Worm (Caenorhabditis elegans): ENCODE results near the gene scd-2.
A peak's percentile ranks its signal among the peaks of the same experiment; 100 is the strongest.

scd-2 gene

DNA sequence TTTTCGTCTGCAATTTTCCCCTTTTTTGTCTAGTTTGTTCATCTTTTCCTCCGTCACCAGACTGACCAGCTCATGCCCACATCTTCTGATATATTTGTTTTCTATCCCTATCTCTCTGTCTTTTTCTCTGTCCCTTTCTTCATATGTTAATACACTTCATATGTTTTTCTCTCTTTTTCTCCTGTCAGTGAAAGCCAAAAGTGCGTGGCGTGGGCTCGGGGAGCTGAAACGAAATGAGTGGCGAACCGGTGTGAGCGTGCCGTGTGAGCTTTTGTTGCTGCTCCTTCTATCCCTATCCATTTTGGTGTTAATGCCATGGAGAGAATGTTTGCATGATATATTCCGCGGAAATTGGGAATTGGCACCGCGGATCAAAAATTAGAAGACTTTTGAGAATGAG, 1.2 kb upstream of the scd-2 start (continued):
- TF ChIP-seq egl-13 (tag; optimal IDR thresholded peaks at IDR 0.05) (no peak), unc-30 (tag; optimal IDR thresholded peaks at IDR 0.05) (no peak), lsy-2 (tag; optimal IDR thresholded peaks at IDR 0.05) (peak in 1 of 2 experiments; percentile 2), efl-3 (GFP tag; optimal IDR thresholded peaks at IDR 0.05) (no peak), jun-1 (tag; optimal IDR thresholded peaks at IDR 0.05) (no peak), fkh-8 (tag; optimal IDR thresholded peaks at IDR 0.05) (peak; percentile 67), ceh-82 (tag; optimal IDR thresholded peaks at IDR 0.05) (peak in 1 of 3 experiments; percentile 24), unc-98 (GFP tag; IDR thresholded peaks at IDR 0.05) (no peak), lin-35 (GFP tag; optimal IDR thresholded peaks at IDR 0.05) (no peak), pax-3 (tag; optimal IDR thresholded peaks at IDR 0.05) (no peak), nhr-20 (tag; optimal IDR thresholded peaks at IDR 0.05) (no peak), ceh-90 (tag; optimal IDR thresholded peaks at IDR 0.05) (no peak), snpc-4 (tag; optimal IDR thresholded peaks at IDR 0.05) (no peak), C34B4.2 (tag; optimal IDR thresholded peaks at IDR 0.05) (no peak), ceh-63 (GFP tag; optimal IDR thresholded peaks at IDR 0.05) (no peak), hlh-17 (GFP tag; optimal IDR thresholded peaks at IDR 0.05; ENCODE audit: borderline replicate concordance) (no peak), unc-86 (tag; optimal IDR thresholded peaks at IDR 0.05) (peak; percentile 2), pag-3 (tag; optimal IDR thresholded peaks at IDR 0.05; ENCODE audit: borderline replicate concordance, insufficient read depth) (no peak), nhr-28 (tag; optimal IDR thresholded peaks at IDR 0.05) (no peak), lin-14 (GFP tag; optimal IDR thresholded peaks at IDR 0.05) (peak; percentile 34), fkh-4 (tag; optimal IDR thresholded peaks at IDR 0.05; ENCODE audit: borderline replicate concordance) (no peak), egl-27 (tag; optimal IDR thresholded peaks at IDR 0.05) (no peak), nhr-71 (tag; optimal IDR thresholded peaks at IDR 0.05) (no peak)

ce11 chrV:6645810-6646209, 12.8 kb downstream of the scd-2 start:
- peak; percentile 36 for TF ChIP-seq nhr-47 (tag; optimal IDR thresholded peaks at IDR 0.05)
- TF ChIP-seq ets-5 (GFP tag; IDR thresholded peaks at IDR 0.05), result no peak
- peak; percentile 27 for TF ChIP-seq fkh-8 (tag; optimal IDR thresholded peaks at IDR 0.05)
- TF ChIP-seq nhr-77 (tag; optimal IDR thresholded peaks at IDR 0.05), result no peak
- no peak for TF ChIP-seq zag-1 (tag; optimal IDR thresholded peaks at IDR 0.05)
- TF ChIP-seq ceh-63 (GFP tag; optimal IDR thresholded peaks at IDR 0.05), result no peak
- TF ChIP-seq dsc-1 (tag; optimal IDR thresholded peaks at IDR 0.05), result peak; percentile 97
- TF ChIP-seq nhr-71 (tag; optimal IDR thresholded peaks at IDR 0.05), result peak; percentile 27
- TF ChIP-seq egl-13 (tag; optimal IDR thresholded peaks at IDR 0.05), result no peak
- TF ChIP-seq pax-3 (tag; optimal IDR thresholded peaks at IDR 0.05), result peak; percentile 19
- TF ChIP-seq sox-4 (tag; optimal IDR thresholded peaks at IDR 0.05), result peak; percentile 66

- TF ChIP-seq fkh-8 (tag; optimal IDR thresholded peaks at IDR 0.05) (no peak), nhr-84 (tag; optimal IDR thresholded peaks at IDR 0.05) (no peak), nhr-237 (tag; optimal IDR thresholded peaks at IDR 0.05) (no peak), pag-3 (tag; optimal IDR thresholded peaks at IDR 0.05; ENCODE audit: borderline replicate concordance, insufficient read depth) (no peak), lin-15B (tag; optimal IDR thresholded peaks at IDR 0.05) (no peak), nhr-90 (tag; optimal IDR thresholded peaks at IDR 0.05; ENCODE audit: poor library complexity) (no peak), C34B4.2 (tag; optimal IDR thresholded peaks at IDR 0.05) (no peak), unc-62 (GFP tag; optimal IDR thresholded peaks at IDR 0.05) (no peak), ces-1 (GFP tag; optimal IDR thresholded peaks at IDR 0.05) (no peak), ets-5 (GFP tag; IDR thresholded peaks at IDR 0.05) (no peak), lin-35 (GFP tag; optimal IDR thresholded peaks at IDR 0.05) (no peak), ztf-4 (tag; optimal IDR thresholded peaks at IDR 0.05) (no peak), tlp-1 (tag; optimal IDR thresholded peaks at IDR 0.05) (no peak), egl-13 (tag; optimal IDR thresholded peaks at IDR 0.05) (no peak), hlh-17 (GFP tag; optimal IDR thresholded peaks at IDR 0.05; ENCODE audit: borderline replicate concordance) (no peak)
Measured at ce11 chrV:6649317-6649716, 16.3 kb downstream of the scd-2 start, which contains the start of gene T10H9.1. T10H9.1 (plus strand) TSS chrV:6649617.

Data from whole organism, L1 larva.